Fruit fly (Drosophila melanogaster) whole organism, wandering third instar larva: ENCODE measurements around the gene yellow-g.

Experiments
- Dfd ChIP-seq: fragments of >200 bp; optimal IDR thresholded peaks from 2 replicates; lab custom pipeline; 2017; ENCODE audit warnings: missing biosample characterization, missing genetic modification characterization
- Myc ChIP-seq: fragments of >200 bp; optimal IDR thresholded peaks from 2 replicates; lab custom pipeline; 2017
- OdsH ChIP-seq: fragments of 200-800 bp; sonication (Bioruptor generic); optimal IDR thresholded peaks from 2 replicates; lab custom pipeline; 2016; ENCODE audit warnings: missing biosample characterization, mild to moderate bottlenecking, missing genetic modification characterization
- Vsx2 ChIP-seq: fragments of 200-300, 225-300 bp; sonication (Bioruptor generic); optimal IDR thresholded peaks from 2 replicates; lab custom pipeline; 2018; ENCODE audit warnings: missing biosample characterization, missing genetic modification characterization; ENCODE audit not compliant: partially characterized antibody
- br ChIP-seq: fragments of 200-800 bp; sonication (Bioruptor generic); optimal IDR thresholded peaks from 2 replicates; lab custom pipeline; 2016; ENCODE audit warnings: missing biosample characterization, missing genetic modification characterization
- brk ChIP-seq: fragments of 200-800 bp; sonication (Bioruptor generic); optimal IDR thresholded peaks from 2 replicates; lab custom pipeline; 2016; ENCODE audit warnings: missing biosample characterization, mild to moderate bottlenecking, missing genetic modification characterization
- foxo ChIP-seq, 2 experiments: fragments of 200-800 bp; sonication (Bioruptor generic); optimal IDR thresholded peaks; 2 replicates in 1 of 2; 3 replicates in 1 of 2; lab custom pipeline; 2016 to 2017; ENCODE audit warnings: missing biosample characterization in 2 of 2, missing genetic modification characterization in 2 of 2
- jim ChIP-seq: fragments of 175-275, 200-325 bp; sonication (Bioruptor generic); optimal IDR thresholded peaks from 2 replicates; lab custom pipeline; 2016; ENCODE audit warnings: missing biosample characterization, mild to moderate bottlenecking, missing genetic modification characterization
- psq ChIP-seq: fragments of 200-800 bp; sonication (Bioruptor generic); optimal IDR thresholded peaks from 3 replicates; lab custom pipeline; 2017; ENCODE audit warnings: missing biosample characterization, mild to moderate bottlenecking, missing genetic modification characterization, moderate library complexity

DNA sequence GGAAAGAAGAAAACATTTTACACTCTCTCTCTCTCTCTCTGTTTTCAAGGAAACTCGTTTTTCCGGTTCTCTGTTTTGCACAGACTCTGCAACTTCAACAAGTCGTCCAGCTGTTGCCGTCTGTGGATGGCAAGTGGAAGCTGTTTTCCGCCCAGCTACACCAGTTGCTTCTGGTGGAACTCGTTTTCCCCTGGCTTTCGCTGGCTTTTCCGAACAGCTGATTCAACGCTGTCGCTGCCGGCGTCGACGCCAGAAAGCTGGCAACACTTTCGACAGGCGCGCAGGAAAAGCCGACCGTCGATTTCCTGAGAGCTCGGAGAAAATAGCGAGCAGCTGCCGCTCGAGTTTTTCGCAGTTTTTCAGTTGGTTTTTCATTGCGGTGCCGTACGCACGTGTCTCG, 9.9 kb upstream of the yellow-g start, which contains the start of gene MsR2:
- TF ChIP-seq Dfd (GFP tag; lab: Kevin White, UChicago) (no peak), jim (GFP tag; lab: Kevin White, UChicago) (no peak), foxo (GFP tag; optimal IDR thresholded peaks at IDR 0.05; lab: Kevin White, UChicago) (no peak), Myc (lab: Kevin White, UChicago) (no peak), Vsx2 (no peak), psq (GFP tag; lab: Kevin White, UChicago) (no peak), br (GFP tag; lab: Kevin White, UChicago) (no peak), OdsH (GFP tag; lab: Kevin White, UChicago) (no peak), brk (no peak)
